Fruit fly (Drosophila melanogaster): ENCODE data around the gene CG42346.

CG42346 gene

dm6 chrX:22858076-22858475 lies 25.9 kb downstream of the CG42346 start:
- TF ChIP-seq Sin3A (optimal IDR thresholded peaks at IDR 0.05) (no peak), psq (optimal IDR thresholded peaks at IDR 0.05) (no peak), insv (optimal IDR thresholded peaks at IDR 0.05) (no peak), h (optimal IDR thresholded peaks at IDR 0.05) (no peak), Myc (optimal IDR thresholded peaks at IDR 0.05) (no peak), ttk (optimal IDR thresholded peaks at IDR 0.05) (no peak)

DNA sequence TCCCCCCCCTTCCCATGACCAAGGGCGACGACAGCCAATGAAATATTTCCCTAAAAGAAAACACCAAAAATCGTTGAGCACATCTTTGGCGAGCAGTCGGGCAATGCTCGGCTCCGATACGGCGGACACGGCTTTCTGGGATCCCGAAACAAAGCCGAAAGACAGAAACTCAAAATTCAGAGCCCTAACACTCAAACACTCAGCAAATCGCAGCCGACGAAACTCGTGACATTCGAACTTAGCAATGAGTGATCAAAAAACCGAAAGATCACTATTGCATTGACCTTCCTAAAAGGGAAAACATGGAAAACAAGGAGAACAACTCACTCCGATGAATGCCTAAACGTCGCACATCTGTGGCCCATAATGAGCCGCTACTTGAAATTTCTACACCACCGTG lies 27.1 kb downstream of the CG42346 start:
- TF ChIP-seq Myc (optimal IDR thresholded peaks at IDR 0.05) = no peak

DNA sequence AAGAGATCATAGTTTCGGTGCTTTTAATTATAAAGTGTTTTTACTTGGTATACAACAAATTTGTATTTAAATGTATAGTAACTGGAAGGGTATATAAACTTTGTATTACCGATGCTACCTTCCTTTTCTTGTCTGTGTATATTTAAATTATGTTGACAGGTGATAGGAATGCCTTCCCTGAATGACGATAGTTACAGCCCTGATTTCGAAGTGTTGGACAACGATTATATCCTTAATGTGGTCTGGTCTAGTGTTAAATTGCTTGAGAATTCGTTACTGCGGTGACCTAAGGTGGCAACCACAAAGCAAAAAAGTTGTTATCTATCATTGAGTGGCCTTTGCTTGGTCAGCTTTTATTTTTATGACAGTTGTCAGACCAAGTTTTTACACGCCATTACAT lies 40.3 kb downstream of the CG42346 start, which contains the start of gene CG34334:
Gene CG34334 (plus strand): TSS at position 301 of the 400 bp plus-strand sequence.
- no peak for TF ChIP-seq insv (optimal IDR thresholded peaks at IDR 0.05)
- TF ChIP-seq ttk (optimal IDR thresholded peaks at IDR 0.05) = no peak
- TF ChIP-seq Myc (optimal IDR thresholded peaks at IDR 0.05) = no peak
- no peak for TF ChIP-seq psq (optimal IDR thresholded peaks at IDR 0.05)
- no peak for TF ChIP-seq Sin3A (optimal IDR thresholded peaks at IDR 0.05)
- TF ChIP-seq h (optimal IDR thresholded peaks at IDR 0.05) = no peak

DNA sequence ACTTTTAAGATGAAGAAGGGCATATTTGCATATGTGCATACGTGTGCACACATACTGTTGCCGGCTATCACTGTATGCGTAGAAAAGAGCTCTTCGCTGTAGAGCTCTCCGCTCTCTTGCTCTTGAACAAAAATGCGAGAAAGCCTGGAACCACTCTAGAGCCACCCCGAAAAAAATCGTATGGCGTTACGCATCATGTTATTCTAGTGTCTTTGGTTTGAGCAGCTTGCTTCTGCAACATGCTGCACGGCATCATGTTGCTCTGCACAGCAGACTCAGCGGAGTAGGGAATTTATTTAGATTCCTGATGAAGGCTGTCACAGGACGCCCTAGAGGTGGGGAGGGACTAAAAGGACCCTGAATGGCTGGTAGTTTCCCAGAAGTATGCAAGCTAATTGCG lies 85.7 kb downstream of the CG42346 start:
- no peak for TF ChIP-seq insv (optimal IDR thresholded peaks at IDR 0.05)
- TF ChIP-seq Myc (optimal IDR thresholded peaks at IDR 0.05) = no peak
- no peak for TF ChIP-seq h (optimal IDR thresholded peaks at IDR 0.05)
- no peak for TF ChIP-seq Sin3A (optimal IDR thresholded peaks at IDR 0.05)
- TF ChIP-seq psq (optimal IDR thresholded peaks at IDR 0.05) = no peak
- no peak for TF ChIP-seq ttk (optimal IDR thresholded peaks at IDR 0.05)
